Worm (Caenorhabditis elegans) whole organism, midembryonic: Measurements from ENCODE around the gene T16G12.3.
A peak's percentile ranks its signal among the peaks of the same experiment; 100 is the strongest.

Experiments used
- T22C8.4 ChIP-seq: fragments of 200-800 bp; sonication (Bioruptor generic); IDR thresholded peaks from 2 replicates; pipeline ENCODE4 v1.3.6; 2022; ENCODE audit warnings: missing genetic modification characterization, missing compliant biosample characterization
- cog-1 ChIP-seq: sonication (generic microtip); optimal IDR thresholded peaks from 2 replicates; lab custom pipeline; 2016; ENCODE audit warnings: missing genetic modification characterization, missing compliant biosample characterization
- flt-1 ChIP-seq: fragments of 200-800 bp; sonication (Bioruptor generic); IDR thresholded peaks from 2 replicates; pipeline ENCODE4 v1.3.6; 2022; ENCODE audit warnings: missing genetic modification characterization, missing compliant biosample characterization
- klf-2 ChIP-seq: fragments of 200-800 bp; sonication (Bioruptor generic); conservative IDR thresholded peaks from 2 replicates; pipeline ENCODE4 v1.3.6; 2022; ENCODE audit warnings: missing genetic modification reagents, missing genetic modification characterization, missing compliant biosample characterization
- med-1 ChIP-seq: sonication (generic microtip); optimal IDR thresholded peaks from 2 replicates; lab custom pipeline; 2017; ENCODE audit warnings: missing genetic modification characterization, mild to moderate bottlenecking, missing compliant biosample characterization, antibody characterized with exemption, missing genetic modification reagents; ENCODE audit not compliant: insufficient read depth
- ref-1 ChIP-seq: fragments of 200-800 bp; sonication (Bioruptor generic); conservative IDR thresholded peaks from 2 replicates; pipeline ENCODE4 v1.3.6; 2022; ENCODE audit warnings: missing genetic modification reagents, missing genetic modification characterization, missing compliant biosample characterization
- tab-1 ChIP-seq: fragments of 200-800 bp; sonication (Bioruptor generic); IDR thresholded peaks from 2 replicates; pipeline ENCODE4 v1.3.6; 2022; ENCODE audit warnings: missing genetic modification characterization, missing compliant biosample characterization
- ztf-23 ChIP-seq: fragments of 200-800 bp; sonication (Bioruptor generic); IDR thresholded peaks from 2 replicates; pipeline ENCODE4 v1.3.6; 2022; ENCODE audit warnings: missing genetic modification reagents, missing genetic modification characterization, missing compliant biosample characterization
- ztf-29 ChIP-seq: fragments of 200-800 bp; sonication (Bioruptor generic); IDR thresholded peaks from 2 replicates; pipeline ENCODE4 v1.3.6; 2022; ENCODE audit warnings: missing genetic modification reagents, missing genetic modification characterization, missing compliant biosample characterization

T16G12.3 gene

DNA sequence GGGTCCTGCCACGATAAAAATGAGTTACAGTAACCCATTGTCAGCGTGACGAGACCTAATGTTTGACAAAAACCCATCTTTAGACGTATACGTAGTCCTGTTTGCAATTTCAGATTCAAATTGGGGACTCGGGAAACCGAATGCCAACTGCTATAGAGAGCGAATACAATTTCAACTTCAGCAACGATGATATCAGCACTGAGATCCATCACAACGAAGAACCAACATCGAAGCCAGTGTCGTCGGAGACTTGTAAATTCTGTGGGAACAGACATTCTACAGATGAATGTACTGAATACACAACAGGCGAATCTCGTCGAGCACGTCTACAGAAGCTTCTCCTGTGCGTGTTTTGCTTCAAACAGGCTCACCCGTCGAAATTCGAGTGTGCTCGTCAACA is 35.2 kb downstream of the T16G12.3 start:
- TF ChIP-seq med-1 (GFP tag; lab: Kevin White, UChicago) (no peak), cog-1 (tag; lab: Kevin White, UChicago) (no peak), T22C8.4 (GFP tag; lab: Robert Waterston, UW) (no peak), flt-1 (GFP tag; lab: Robert Waterston, UW) (no peak), klf-2 (no peak), ref-1 (GFP tag; lab: Robert Waterston, UW) (no peak), tab-1 (no peak), ztf-29 (GFP tag; lab: Robert Waterston, UW) (no peak), ztf-23 (GFP tag; lab: Robert Waterston, UW) (no peak)

DNA sequence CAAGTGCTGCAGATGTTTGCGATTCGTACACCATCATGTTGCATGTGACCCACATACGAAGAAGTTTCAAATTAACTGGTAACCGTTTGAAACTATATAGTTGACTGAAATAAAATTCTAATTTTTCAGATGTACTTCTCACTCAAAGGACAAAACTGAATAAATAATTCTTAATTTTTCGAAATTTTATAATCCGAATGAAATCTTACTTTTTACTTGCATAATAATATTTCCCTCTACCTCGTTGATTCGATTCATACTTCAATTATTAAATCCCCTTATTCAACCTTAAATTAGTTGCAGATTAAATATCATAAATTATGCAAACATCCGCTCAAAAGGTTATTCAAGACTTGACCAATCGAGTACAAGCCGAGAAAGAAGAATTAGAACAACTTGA is 35.6 kb downstream of the T16G12.3 start, which contains the start of gene T16H12.2:
T16H12.2 (plus strand) TSS at position 301 of the 400 bp plus-strand sequence.
- TF ChIP-seq flt-1 (GFP tag; lab: Robert Waterston, UW): no peak
- TF ChIP-seq ref-1 (GFP tag; lab: Robert Waterston, UW): no peak
- no peak for TF ChIP-seq tab-1
- TF ChIP-seq cog-1 (tag; lab: Kevin White, UChicago): no peak
- TF ChIP-seq med-1 (GFP tag; lab: Kevin White, UChicago): no peak
- TF ChIP-seq klf-2: no peak
- no peak for TF ChIP-seq ztf-29 (GFP tag; lab: Robert Waterston, UW)
- TF ChIP-seq ztf-23 (GFP tag; lab: Robert Waterston, UW): no peak
- TF ChIP-seq T22C8.4 (GFP tag; lab: Robert Waterston, UW): no peak

DNA sequence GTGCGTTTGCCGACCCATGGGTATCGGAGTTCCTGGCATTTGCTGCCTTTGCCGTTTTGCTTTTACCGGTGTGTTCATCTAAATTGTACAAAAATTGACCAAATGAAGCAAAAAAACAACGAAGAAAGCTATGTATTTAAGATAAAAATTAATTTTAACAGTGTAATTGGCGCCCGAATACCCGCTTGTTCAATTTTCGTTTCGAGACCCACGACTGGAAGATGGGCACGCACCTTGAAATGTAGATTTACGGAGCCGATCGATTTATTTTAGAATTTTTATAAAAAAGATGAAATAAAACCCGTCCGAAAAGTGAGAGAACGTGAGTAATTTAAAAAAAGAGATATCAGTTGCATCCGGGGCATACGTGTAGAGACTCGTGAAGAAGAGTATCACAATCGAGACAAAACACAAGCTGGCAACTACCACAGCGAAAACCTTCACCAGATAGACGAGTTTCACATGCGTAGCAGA is 38.1 kb downstream of the T16G12.3 start, which contains the start of gene hal-2:
hal-2 (minus strand) TSS at position 424 of the 474 bp plus-strand sequence.
- TF ChIP-seq cog-1 (tag; lab: Kevin White, UChicago) (no peak), klf-2 (no peak), flt-1 (GFP tag; lab: Robert Waterston, UW) (no peak), T22C8.4 (GFP tag; lab: Robert Waterston, UW) (no peak), med-1 (GFP tag; lab: Kevin White, UChicago) (no peak), ztf-29 (GFP tag; lab: Robert Waterston, UW) (no peak), tab-1 (no peak), ref-1 (GFP tag; lab: Robert Waterston, UW) (no peak), ztf-23 (GFP tag; lab: Robert Waterston, UW) (no peak)

DNA sequence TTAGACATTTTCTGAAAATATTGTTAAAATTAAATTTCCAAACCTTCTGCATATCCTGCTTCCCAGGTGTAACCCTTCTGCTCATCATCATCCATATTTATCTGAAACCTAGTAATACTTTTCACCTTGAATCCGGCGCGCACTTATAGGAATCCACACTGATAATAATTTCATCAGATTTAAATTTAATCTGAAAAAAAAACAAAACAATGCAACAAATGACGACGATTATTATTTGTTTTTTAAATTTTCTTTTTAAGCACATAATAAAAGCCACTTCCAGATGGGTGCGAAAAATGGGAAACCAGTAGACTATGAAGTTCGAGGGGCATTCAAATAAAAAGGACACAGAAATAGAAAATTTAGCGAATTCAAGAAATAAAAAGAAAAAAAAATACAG is 40.3 kb downstream of the T16G12.3 start, which contains the start of gene gtf-2H2C:
gtf-2H2C (minus strand) TSS at position 101 of the 400 bp plus-strand sequence.
- no peak for TF ChIP-seq flt-1 (GFP tag; lab: Robert Waterston, UW)
- TF ChIP-seq tab-1: no peak

DNA sequence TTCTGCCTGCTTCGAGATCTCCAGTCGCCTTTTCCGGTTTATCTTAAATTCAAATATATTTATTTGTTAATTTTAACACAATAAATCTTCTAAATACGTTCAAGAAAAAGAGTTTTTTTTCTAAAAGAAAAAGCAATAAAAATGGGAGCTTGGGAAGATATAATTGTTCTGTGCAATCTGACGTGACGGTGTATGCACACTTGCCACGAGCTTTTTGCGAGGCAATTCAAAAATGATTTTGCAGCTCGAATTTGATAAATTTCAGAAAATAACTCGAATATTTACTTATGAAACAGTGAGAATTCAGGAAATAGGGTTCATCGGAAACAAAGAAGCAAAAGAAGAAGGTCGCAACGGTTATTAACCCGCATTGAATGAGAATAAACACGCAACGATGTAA is 42.7 kb downstream of the T16G12.3 start:
- TF ChIP-seq cog-1 (tag; lab: Kevin White, UChicago): no peak
- TF ChIP-seq ztf-29 (GFP tag; lab: Robert Waterston, UW): no peak
- no peak for TF ChIP-seq ref-1 (GFP tag; lab: Robert Waterston, UW)
- TF ChIP-seq tab-1: no peak
- TF ChIP-seq klf-2: no peak
- TF ChIP-seq flt-1 (GFP tag; lab: Robert Waterston, UW): no peak
- TF ChIP-seq T22C8.4 (GFP tag; lab: Robert Waterston, UW): no peak
- TF ChIP-seq med-1 (GFP tag; lab: Kevin White, UChicago): no peak
- TF ChIP-seq ztf-23 (GFP tag; lab: Robert Waterston, UW): no peak

DNA sequence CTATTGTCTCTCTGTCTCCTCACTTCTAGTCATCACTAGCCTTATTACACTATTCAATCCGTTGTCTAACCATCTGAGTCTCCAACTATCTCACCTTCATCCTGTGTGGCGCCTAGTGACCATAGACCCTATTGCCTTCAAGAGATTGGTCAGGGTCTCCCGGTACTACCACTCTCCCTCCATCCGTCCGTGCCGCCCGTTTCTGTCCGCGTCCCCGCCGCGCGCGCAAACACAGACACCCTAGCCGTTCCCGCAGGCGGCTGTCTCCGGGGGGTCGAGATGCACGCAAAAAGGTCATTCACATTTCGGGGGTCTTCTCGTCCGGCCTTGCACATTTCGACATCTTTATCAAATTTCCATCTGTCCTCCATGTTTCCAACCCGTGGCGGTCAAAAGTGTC is 44.1 kb downstream of the T16G12.3 start:
- TF ChIP-seq tab-1 (peak; percentile 76; the same call in 1 of the 2 replicates), ztf-23 (GFP tag; lab: Robert Waterston, UW) (no peak), ref-1 (GFP tag; lab: Robert Waterston, UW) (no peak), med-1 (GFP tag; lab: Kevin White, UChicago) (no peak), cog-1 (tag; lab: Kevin White, UChicago) (peak; percentile 25), ztf-29 (GFP tag; lab: Robert Waterston, UW) (no peak), klf-2 (no peak), T22C8.4 (GFP tag; lab: Robert Waterston, UW) (no peak), flt-1 (GFP tag; lab: Robert Waterston, UW) (peak; percentile 76)

DNA sequence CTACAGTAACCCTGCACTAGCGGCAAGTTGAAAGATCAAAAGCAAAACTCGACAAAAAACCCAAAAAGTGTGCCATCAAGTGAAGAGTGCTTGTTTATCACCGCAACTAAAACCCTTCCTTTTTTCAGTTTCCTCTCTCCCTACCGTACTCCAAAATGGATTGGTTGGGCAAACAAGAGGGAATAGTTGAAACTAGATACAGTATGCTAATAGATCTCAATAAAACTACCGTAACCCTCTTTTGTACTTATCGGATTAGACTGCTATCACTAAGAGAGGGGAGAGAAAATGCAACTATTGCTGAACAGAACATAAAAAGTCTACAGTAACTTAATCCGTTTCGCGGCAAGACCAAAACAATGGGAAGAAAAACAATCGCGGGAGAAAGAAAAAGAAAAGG is 45.0 kb downstream of the T16G12.3 start:
- TF ChIP-seq ztf-23 (GFP tag; lab: Robert Waterston, UW): no peak
- no peak for TF ChIP-seq T22C8.4 (GFP tag; lab: Robert Waterston, UW)
- TF ChIP-seq med-1 (GFP tag; lab: Kevin White, UChicago): no peak
- no peak for TF ChIP-seq ref-1 (GFP tag; lab: Robert Waterston, UW)
- TF ChIP-seq flt-1 (GFP tag; lab: Robert Waterston, UW): no peak
- TF ChIP-seq tab-1: no peak
- no peak for TF ChIP-seq klf-2
- TF ChIP-seq cog-1 (tag; lab: Kevin White, UChicago): no peak
- TF ChIP-seq ztf-29 (GFP tag; lab: Robert Waterston, UW): no peak

DNA sequence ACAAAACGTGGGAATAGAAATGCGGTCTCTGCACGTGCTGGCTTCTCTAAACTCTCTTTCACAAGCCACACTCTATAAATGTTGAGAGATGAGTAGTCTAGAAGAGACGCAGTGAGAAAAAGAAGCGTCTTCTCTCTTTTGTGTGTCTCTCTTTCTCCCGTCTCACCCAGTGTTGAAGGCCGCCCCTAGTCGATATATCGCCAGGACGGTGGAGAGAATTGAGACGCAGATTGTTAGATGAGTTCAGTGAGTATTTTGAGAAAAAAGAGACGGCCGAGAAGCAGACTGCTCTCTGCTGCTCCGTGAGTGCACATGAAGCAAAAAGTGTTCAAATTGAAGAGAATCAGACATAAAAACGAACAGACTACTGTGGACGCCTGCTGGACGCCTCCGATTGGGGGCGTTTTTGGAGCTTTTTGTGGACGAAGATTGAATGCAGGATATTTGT is 46.1 kb downstream of the T16G12.3 start:
- TF ChIP-seq tab-1: 0 out of 2 replicates have a peak, but pooled peaks have one; percentile 47
- TF ChIP-seq flt-1 (GFP tag; lab: Robert Waterston, UW): peak; percentile 64; the same call in 1 of the 2 replicates
- no peak for TF ChIP-seq med-1 (GFP tag; lab: Kevin White, UChicago)
- TF ChIP-seq ref-1 (GFP tag; lab: Robert Waterston, UW): no peak
- TF ChIP-seq ztf-29 (GFP tag; lab: Robert Waterston, UW): 0 out of 2 replicates have a peak, but pooled peaks have one; percentile 6
- 0 out of 2 replicates have a peak, but pooled peaks have one; percentile 48 for TF ChIP-seq ztf-23 (GFP tag; lab: Robert Waterston, UW)
- no peak for TF ChIP-seq klf-2
- 0 out of 2 replicates have a peak, but pooled peaks have one; percentile 43 for TF ChIP-seq T22C8.4 (GFP tag; lab: Robert Waterston, UW)
- peak; percentile 69 for TF ChIP-seq cog-1 (tag; lab: Kevin White, UChicago)

DNA sequence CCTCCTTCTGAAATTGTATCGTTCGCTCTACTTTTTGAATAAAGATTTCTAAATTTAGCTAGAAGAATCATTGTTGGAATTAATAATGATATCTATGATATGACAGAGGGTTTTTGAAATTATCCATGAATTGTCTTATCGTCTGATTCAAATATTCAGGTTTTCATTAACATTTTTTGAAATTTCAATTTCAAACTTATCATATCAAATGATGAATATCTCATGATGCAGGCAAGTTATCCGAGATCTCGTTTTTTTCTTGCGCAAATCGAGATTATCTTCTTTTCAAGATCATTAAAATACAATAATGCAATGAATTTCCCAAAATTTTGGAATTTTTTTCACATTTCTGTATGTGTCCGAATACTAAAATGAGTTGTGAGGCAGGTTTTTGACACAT is 47.6 kb downstream of the T16G12.3 start, which contains the start of gene spop-1:
spop-1 (minus strand) TSS at position 101 of the 400 bp plus-strand sequence.
- no peak for TF ChIP-seq flt-1 (GFP tag; lab: Robert Waterston, UW)
- TF ChIP-seq klf-2: no peak
- no peak for TF ChIP-seq T22C8.4 (GFP tag; lab: Robert Waterston, UW)
- no peak for TF ChIP-seq ztf-29 (GFP tag; lab: Robert Waterston, UW)
- no peak for TF ChIP-seq ref-1 (GFP tag; lab: Robert Waterston, UW)
- no peak for TF ChIP-seq ztf-23 (GFP tag; lab: Robert Waterston, UW)
